Worm (Caenorhabditis elegans) whole organism, early embryonic: ENCODE measurements around the gene evl-14.

Experiments used
- B0310.2 ChIP-seq: sonication (generic microtip); optimal IDR thresholded peaks from 2 replicates; lab custom pipeline; 2016; ENCODE audit warnings: mild to moderate bottlenecking, missing genetic modification characterization, missing compliant biosample characterization
- F13C5.2 ChIP-seq: sonication (generic microtip); optimal IDR thresholded peaks from 2 replicates; lab custom pipeline; 2017; ENCODE audit warnings: mild to moderate bottlenecking, missing genetic modification characterization, inconsistent platforms, missing compliant biosample characterization
- aly-1 ChIP-seq: sonication (generic microtip); optimal IDR thresholded peaks from 2 replicates; lab custom pipeline; 2016; ENCODE audit warnings: missing genetic modification characterization, missing compliant biosample characterization
- ama-1 ChIP-seq: fragments of 150-350 bp; optimal IDR thresholded peaks from 2 replicates; lab custom pipeline; 2014
- ceh-13 ChIP-seq: fragments of 200-800 bp; sonication (Bioruptor generic); optimal IDR thresholded peaks from 2 replicates; lab custom pipeline; 2018; ENCODE audit warnings: mild to moderate bottlenecking, missing genetic modification characterization, missing compliant biosample characterization
- ceh-36 ChIP-seq: sonication (generic microtip); optimal IDR thresholded peaks from 2 replicates; lab custom pipeline; 2016; ENCODE audit warnings: missing genetic modification characterization, inconsistent platforms, missing compliant biosample characterization
- ets-7 ChIP-seq: sonication (generic microtip); optimal IDR thresholded peaks from 2 replicates; lab custom pipeline; 2016; ENCODE audit warnings: missing genotype, missing genetic modification characterization, missing compliant biosample characterization
- flt-1 ChIP-seq: fragments of 200-800 bp; sonication (Bioruptor generic); IDR thresholded peaks from 2 replicates; pipeline ENCODE4 v1.3.6; 2022; ENCODE audit warnings: missing genetic modification characterization, missing compliant biosample characterization
- hmbx-1 ChIP-seq: sonication (generic microtip); optimal IDR thresholded peaks from 2 replicates; lab custom pipeline; 2016; ENCODE audit warnings: mild to moderate bottlenecking, missing genetic modification characterization, missing compliant biosample characterization
- hmg-4 ChIP-seq: fragments of 200-800 bp; sonication (Bioruptor generic); optimal IDR thresholded peaks from 2 replicates; lab custom pipeline; 2018; ENCODE audit warnings: mild to moderate bottlenecking, missing genetic modification characterization, missing compliant biosample characterization
- hnd-1 ChIP-seq: sonication (generic microtip); optimal IDR thresholded peaks from 2 replicates; lab custom pipeline; 2016; ENCODE audit warnings: missing genetic modification characterization, missing compliant biosample characterization
- pes-1 ChIP-seq: fragments of 200-800 bp; sonication (Bioruptor generic); IDR thresholded peaks from 2 replicates; pipeline ENCODE4 v1.3.6; 2022; ENCODE audit warnings: missing genetic modification reagents, missing genetic modification characterization, missing compliant biosample characterization
- scrt-1 ChIP-seq: fragments of 200-800 bp; sonication (Bioruptor generic); IDR thresholded peaks from 2 replicates; pipeline ENCODE4 v1.3.6; 2022; ENCODE audit warnings: missing genetic modification characterization, missing compliant biosample characterization
- sea-1 ChIP-seq: fragments of 200-800 bp; sonication (Bioruptor generic); conservative IDR thresholded peaks from 2 replicates; pipeline ENCODE4 v1.3.6; 2022; ENCODE audit warnings: missing genetic modification characterization, missing compliant biosample characterization
- tbx-11 ChIP-seq: fragments of 200-800 bp; sonication (Bioruptor generic); IDR thresholded peaks from 2 replicates; pipeline ENCODE4 v1.3.6; 2022; ENCODE audit warnings: missing genetic modification characterization, missing compliant biosample characterization
- tbx-37 ChIP-seq: fragments of 200-800 bp; sonication (Bioruptor generic); conservative IDR thresholded peaks from 2 replicates; pipeline ENCODE4 v1.3.6; 2022; ENCODE audit warnings: missing genetic modification reagents, missing genetic modification characterization, missing compliant biosample characterization
- tra-4 ChIP-seq: sonication (generic microtip); optimal IDR thresholded peaks from 2 replicates; lab custom pipeline; 2017; ENCODE audit warnings: missing genetic modification characterization, missing compliant biosample characterization

evl-14 gene

DNA sequence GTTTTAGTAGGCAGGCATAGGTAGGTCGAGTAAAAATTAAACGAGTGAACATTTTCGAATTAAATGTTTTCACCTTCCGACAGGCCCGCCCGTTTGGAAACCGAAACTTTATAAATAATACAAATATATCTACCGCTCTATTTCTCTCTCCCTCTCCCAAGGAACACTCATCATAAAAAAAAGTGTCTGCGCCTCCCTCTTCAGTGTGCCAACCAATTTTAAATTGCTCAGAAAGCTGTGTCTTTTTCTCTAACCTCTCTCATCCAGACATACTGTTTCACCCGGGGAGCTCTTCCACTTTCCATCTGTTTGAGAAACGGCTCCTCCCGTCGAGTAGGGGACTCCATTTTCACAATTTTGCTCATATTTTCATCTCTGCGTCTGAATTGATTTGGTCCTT, 10.2 kb upstream of the evl-14 start:
- TF ChIP-seq tbx-11 (GFP tag; lab: Robert Waterston, UW) = no peak
- TF ChIP-seq pes-1 (GFP tag; lab: Robert Waterston, UW) = no peak
- no peak for TF ChIP-seq ceh-36 (tag; lab: Kevin White, UChicago)
- TF ChIP-seq aly-1 (tag; lab: Kevin White, UChicago) = no peak
- no peak for TF ChIP-seq ama-1 (lab: Kevin White, UChicago)
- TF ChIP-seq flt-1 (GFP tag; lab: Robert Waterston, UW) = no peak

DNA sequence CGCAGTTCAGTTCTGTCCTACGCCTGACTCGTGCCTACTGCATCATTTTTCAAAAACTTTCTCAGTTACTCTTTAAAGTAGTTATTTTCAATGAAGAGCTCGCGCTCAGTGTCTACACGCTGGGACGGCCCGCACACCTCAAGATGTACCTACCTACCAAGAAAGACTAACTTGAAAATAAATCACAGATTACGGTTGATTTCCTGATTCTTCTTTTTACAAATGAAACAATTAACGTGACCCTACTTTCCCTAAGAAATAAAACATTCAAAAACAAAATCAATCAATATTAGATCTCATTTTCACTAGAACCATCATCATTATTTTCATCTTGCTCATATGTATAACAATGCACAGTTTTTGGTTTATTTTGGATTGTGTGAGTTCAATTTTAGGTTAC, 8.5 kb upstream of the evl-14 start, which contains the start of gene H38K22.7:
TSS of gene H38K22.7 (plus strand) at position 301 of the 400 bp plus-strand sequence.
- TF ChIP-seq ceh-36 (tag; lab: Kevin White, UChicago) = no peak
- TF ChIP-seq flt-1 (GFP tag; lab: Robert Waterston, UW) = no peak
- TF ChIP-seq sea-1 = no peak
- TF ChIP-seq tbx-11 (GFP tag; lab: Robert Waterston, UW) = no peak
- no peak for TF ChIP-seq tra-4 (tag; lab: Kevin White, UChicago)
- TF ChIP-seq ama-1 (lab: Kevin White, UChicago) = no peak
- no peak for TF ChIP-seq pes-1 (GFP tag; lab: Robert Waterston, UW)
- TF ChIP-seq hmbx-1 = no peak
- no peak for TF ChIP-seq B0310.2 (tag; lab: Kevin White, UChicago)
- TF ChIP-seq ceh-13 (GFP tag; lab: Kevin White, UChicago) = no peak
- TF ChIP-seq hnd-1 = no peak
- TF ChIP-seq tbx-37 (GFP tag; lab: Robert Waterston, UW) = no peak
- TF ChIP-seq hmg-4 = no peak
- TF ChIP-seq scrt-1 (GFP tag; lab: Robert Waterston, UW) = no peak
- TF ChIP-seq ets-7 = no peak
- TF ChIP-seq F13C5.2 (tag; lab: Kevin White, UChicago) = no peak
- TF ChIP-seq aly-1 (tag; lab: Kevin White, UChicago) = no peak

DNA sequence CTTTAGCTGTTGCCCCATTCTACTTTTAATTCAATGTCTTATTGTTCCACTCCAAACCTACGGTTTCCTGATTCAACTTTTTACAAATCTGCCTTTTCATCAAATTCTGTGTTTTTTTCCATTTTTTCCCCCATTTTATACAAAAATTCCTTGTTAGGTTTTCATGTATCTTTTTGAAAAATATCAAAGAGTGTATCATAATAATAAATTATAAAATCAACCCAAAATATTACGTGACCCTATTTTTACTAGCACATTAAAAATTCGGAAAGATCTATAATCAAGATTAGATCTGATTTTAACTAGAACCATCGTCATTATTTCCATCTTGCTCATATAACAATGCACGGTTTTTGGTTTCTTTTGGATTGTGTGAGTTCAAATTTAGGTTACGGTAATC, 7.2 kb upstream of the evl-14 start, which contains the start of gene H38K22.6:
TSS of gene H38K22.6 (plus strand) at position 301 of the 400 bp plus-strand sequence.
- TF ChIP-seq tbx-37 (GFP tag; lab: Robert Waterston, UW) (no peak), pes-1 (GFP tag; lab: Robert Waterston, UW) (no peak), ceh-36 (tag; lab: Kevin White, UChicago) (no peak), tra-4 (tag; lab: Kevin White, UChicago) (no peak), aly-1 (tag; lab: Kevin White, UChicago) (no peak)

DNA sequence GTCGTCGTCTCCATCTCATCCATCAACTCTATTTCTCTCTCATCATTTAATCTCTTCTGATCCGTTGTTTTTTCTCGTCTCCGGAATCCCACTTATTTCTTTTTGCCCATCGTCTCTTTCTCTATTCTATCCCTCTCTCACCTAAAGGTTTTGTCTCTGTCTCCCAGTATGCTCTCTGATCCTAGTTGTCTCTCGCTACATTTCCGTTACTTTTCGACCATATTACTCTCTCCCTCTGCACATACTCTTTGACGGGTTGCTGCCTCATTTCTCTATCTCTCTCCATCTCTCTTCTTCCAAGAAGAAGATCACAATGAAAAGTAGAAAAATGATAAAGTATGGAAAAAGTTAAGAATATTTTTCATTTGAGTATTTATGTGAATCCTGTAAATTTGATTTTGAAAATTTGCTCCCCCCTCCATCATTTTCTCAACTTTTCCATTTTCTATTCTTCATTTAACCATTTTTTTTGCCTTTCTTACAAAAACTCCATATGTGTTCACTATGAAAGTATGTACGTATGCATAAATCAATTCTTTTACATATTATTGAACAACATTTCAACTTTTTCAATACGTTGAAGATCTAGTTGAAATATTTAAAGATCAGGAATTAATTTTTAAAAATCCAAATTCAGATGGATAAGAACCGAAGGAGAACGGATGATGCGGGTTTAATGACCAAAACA, 4.3 kb upstream of the evl-14 start, which contains the start of gene tag-131:
TSS of gene tag-131 (plus strand) at position 638 of the 688 bp plus-strand sequence.
- TF ChIP-seq aly-1 (tag; lab: Kevin White, UChicago) (no peak), sea-1 (no peak), F13C5.2 (tag; lab: Kevin White, UChicago) (no peak), B0310.2 (tag; lab: Kevin White, UChicago) (no peak), ets-7 (no peak), tbx-37 (GFP tag; lab: Robert Waterston, UW) (no peak), pes-1 (GFP tag; lab: Robert Waterston, UW) (no peak), ceh-13 (GFP tag; lab: Kevin White, UChicago) (no peak), ceh-36 (tag; lab: Kevin White, UChicago) (no peak), hmbx-1 (no peak), ama-1 (lab: Kevin White, UChicago) (no peak), scrt-1 (GFP tag; lab: Robert Waterston, UW) (no peak), flt-1 (GFP tag; lab: Robert Waterston, UW) (no peak), tbx-11 (GFP tag; lab: Robert Waterston, UW) (no peak), tra-4 (tag; lab: Kevin White, UChicago) (no peak), hnd-1 (no peak), hmg-4 (no peak)

DNA sequence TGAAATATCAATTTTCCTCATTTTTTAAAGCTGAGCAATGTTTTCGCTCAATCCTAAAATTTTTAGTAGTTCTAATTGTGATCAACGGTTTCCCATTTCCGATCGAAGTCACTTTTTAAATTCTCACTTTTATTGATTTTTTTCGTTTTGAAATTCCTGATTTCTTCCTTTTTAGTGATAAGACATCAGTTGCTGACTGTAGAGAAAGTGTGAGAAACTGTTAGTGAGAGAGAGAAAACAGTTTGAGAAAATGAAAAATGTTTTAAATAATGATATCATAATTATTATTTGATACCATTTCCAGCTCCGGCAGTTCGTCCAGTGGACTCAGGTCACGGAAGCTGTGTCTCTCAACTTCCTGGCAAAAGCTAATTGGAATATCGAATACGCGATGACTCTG, 1.6 kb upstream of the evl-14 start:
- TF ChIP-seq ets-7 = no peak

DNA sequence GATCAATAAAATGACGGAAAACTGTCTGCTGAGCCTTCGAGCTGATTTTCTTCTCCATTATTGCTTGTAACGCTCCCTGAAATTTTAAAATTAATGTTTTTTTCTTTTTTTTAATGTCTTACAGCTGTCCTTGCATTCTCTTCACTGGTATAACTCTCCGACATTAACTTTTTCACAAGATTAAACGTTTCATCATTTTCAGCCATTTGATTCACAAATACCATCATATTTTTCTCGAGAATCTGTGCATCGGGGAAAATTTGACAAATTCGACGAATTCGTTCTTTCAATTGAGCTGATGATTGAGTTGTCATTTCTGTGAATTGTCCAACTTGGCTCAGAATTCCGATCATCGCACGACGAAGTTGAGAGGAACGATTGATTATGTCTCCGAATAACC, 3.6 kb downstream of the evl-14 start:
- no peak for TF ChIP-seq scrt-1 (GFP tag; lab: Robert Waterston, UW)
- no peak for TF ChIP-seq B0310.2 (tag; lab: Kevin White, UChicago)
- no peak for TF ChIP-seq ama-1 (lab: Kevin White, UChicago)
- TF ChIP-seq flt-1 (GFP tag; lab: Robert Waterston, UW) = no peak
- no peak for TF ChIP-seq hmbx-1
- TF ChIP-seq ceh-36 (tag; lab: Kevin White, UChicago) = no peak
- no peak for TF ChIP-seq tbx-37 (GFP tag; lab: Robert Waterston, UW)
- no peak for TF ChIP-seq ceh-13 (GFP tag; lab: Kevin White, UChicago)
- no peak for TF ChIP-seq tbx-11 (GFP tag; lab: Robert Waterston, UW)
- TF ChIP-seq hnd-1 = no peak
- no peak for TF ChIP-seq tra-4 (tag; lab: Kevin White, UChicago)
- TF ChIP-seq hmg-4 = no peak
- no peak for TF ChIP-seq sea-1
- no peak for TF ChIP-seq aly-1 (tag; lab: Kevin White, UChicago)
- TF ChIP-seq ets-7 = no peak
- TF ChIP-seq F13C5.2 (tag; lab: Kevin White, UChicago) = no peak

DNA sequence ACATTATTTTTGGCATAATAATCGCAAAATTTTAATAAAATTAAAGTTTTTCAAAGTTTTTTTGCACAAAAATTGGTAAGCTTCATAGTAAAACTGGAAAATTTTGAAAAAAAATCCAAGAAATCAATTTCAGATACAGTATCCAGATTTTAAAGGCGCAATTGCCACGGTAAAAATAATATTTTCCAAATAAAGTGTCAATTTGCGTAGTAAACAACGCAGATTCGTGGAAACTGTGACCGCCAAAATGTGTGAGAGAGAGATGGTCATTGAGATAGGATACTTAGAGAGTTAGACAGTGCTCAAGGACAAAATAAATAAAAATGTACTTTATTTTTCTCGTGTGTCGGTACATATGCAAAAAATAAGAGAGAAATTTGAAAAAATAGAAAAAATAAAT, 10.1 kb downstream of the evl-14 start:
- TF ChIP-seq ceh-13 (GFP tag; lab: Kevin White, UChicago) = no peak
- TF ChIP-seq tbx-11 (GFP tag; lab: Robert Waterston, UW) = no peak
- no peak for TF ChIP-seq scrt-1 (GFP tag; lab: Robert Waterston, UW)
- TF ChIP-seq ets-7 = no peak
- TF ChIP-seq F13C5.2 (tag; lab: Kevin White, UChicago) = no peak
- TF ChIP-seq hnd-1 = no peak
- no peak for TF ChIP-seq hmg-4
- no peak for TF ChIP-seq flt-1 (GFP tag; lab: Robert Waterston, UW)
- TF ChIP-seq pes-1 (GFP tag; lab: Robert Waterston, UW) = no peak
- no peak for TF ChIP-seq hmbx-1
- TF ChIP-seq sea-1 = no peak
- TF ChIP-seq tra-4 (tag; lab: Kevin White, UChicago) = no peak
- TF ChIP-seq tbx-37 (GFP tag; lab: Robert Waterston, UW) = no peak
- no peak for TF ChIP-seq aly-1 (tag; lab: Kevin White, UChicago)
- TF ChIP-seq ama-1 (lab: Kevin White, UChicago) = no peak
- TF ChIP-seq ceh-36 (tag; lab: Kevin White, UChicago) = no peak
- TF ChIP-seq B0310.2 (tag; lab: Kevin White, UChicago) = no peak
